Fruit fly (Drosophila melanogaster): ENCODE results near the gene CG46525.

The CG46525 gene

dm6 chr3L:17494541-17494940 lies 19.5 kb downstream of the CG46525 start, which contains the start of gene edin:
TSS of gene edin (plus strand) at chr3L:17494880.
- TF ChIP-seq noc (tag; optimal IDR thresholded peaks at IDR 0.05), result no peak

dm6 chr3L:17495266-17495961 lies 20.4 kb downstream of the CG46525 start:
- TF ChIP-seq noc (tag; optimal IDR thresholded peaks at IDR 0.05), result no peak

dm6 chr3L:17496012-17496411 lies 21.0 kb downstream of the CG46525 start:
- no peak for TF ChIP-seq noc (tag; optimal IDR thresholded peaks at IDR 0.05)

dm6 chr3L:17496871-17497492 lies 22.0 kb downstream of the CG46525 start:
- TF ChIP-seq noc (tag; optimal IDR thresholded peaks at IDR 0.05), result no peak

- no peak for TF ChIP-seq noc (tag; optimal IDR thresholded peaks at IDR 0.05)
Measured at dm6 chr3L:17497969-17498368, 22.9 kb downstream of the CG46525 start.

dm6 chr3L:17498952-17499710 lies 24.1 kb downstream of the CG46525 start:
- no peak for TF ChIP-seq noc (tag; optimal IDR thresholded peaks at IDR 0.05)

dm6 chr3L:17500315-17500985 lies 25.4 kb downstream of the CG46525 start:
- no peak for TF ChIP-seq noc (tag; optimal IDR thresholded peaks at IDR 0.05)

dm6 chr3L:17502235-17502634 lies 27.2 kb downstream of the CG46525 start:
- no peak for TF ChIP-seq noc (tag; optimal IDR thresholded peaks at IDR 0.05)

dm6 chr3L:17504538-17504937 lies 29.5 kb downstream of the CG46525 start:
- no peak for TF ChIP-seq noc (tag; optimal IDR thresholded peaks at IDR 0.05)

dm6 chr3L:17506005-17506760 lies 31.2 kb downstream of the CG46525 start:
- TF ChIP-seq noc (tag; optimal IDR thresholded peaks at IDR 0.05), result peak; percentile 1

- TF ChIP-seq noc (tag; optimal IDR thresholded peaks at IDR 0.05), result no peak
Measured at dm6 chr3L:17506830-17507229, 31.8 kb downstream of the CG46525 start.

dm6 chr3L:17513492-17513891 lies 38.5 kb downstream of the CG46525 start:
- TF ChIP-seq noc (tag; optimal IDR thresholded peaks at IDR 0.05), result no peak

dm6 chr3L:17513893-17514616 lies 39.0 kb downstream of the CG46525 start, which contains the start of the genes U4-U6-60K and CG7564:
TSS of gene U4-U6-60K (minus strand) at chr3L:17513912.
TSS of gene CG7564 (plus strand) at chr3L:17514298.
- TF ChIP-seq noc (tag; optimal IDR thresholded peaks at IDR 0.05), result peak; percentile 55

All from whole organism, larva.